Fruit fly (Drosophila melanogaster) whole organism, embryonic: Measurements from ENCODE around the gene CG9297.
A peak's percentile ranks its signal among the peaks of the same experiment; 100 is the strongest.

Experiments used
- Bdp1 ChIP-seq: fragments of 200-800 bp; sonication (Bioruptor generic); optimal IDR thresholded peaks from 3 replicates; lab custom pipeline; 2016; ENCODE audit warnings: missing biosample characterization, missing genetic modification characterization
- CG11093 ChIP-seq: fragments of 200-800 bp; sonication (Bioruptor generic); IDR thresholded peaks from 3 replicates; pipeline ENCODE4 v1.3.6; 2022; ENCODE audit warnings: missing biosample characterization, missing genetic modification characterization
- CG11456 ChIP-seq: fragments of 200-800 bp; sonication (Bioruptor generic); IDR thresholded peaks from 3 replicates; pipeline ENCODE4 v1.3.6; 2022; ENCODE audit warnings: missing biosample characterization, missing genetic modification characterization
- CG12391 ChIP-seq: fragments of 200-800 bp; sonication (Bioruptor generic); optimal IDR thresholded peaks from 3 replicates; lab custom pipeline; 2018; ENCODE audit warnings: missing biosample characterization, mild to moderate bottlenecking, missing genetic modification characterization, moderate library complexity
- CG13287 ChIP-seq: fragments of 200-800 bp; sonication (Bioruptor generic); IDR thresholded peaks from 2 replicates; pipeline ENCODE4 v1.3.6; 2022; ENCODE audit warnings: missing biosample characterization, missing genetic modification characterization; ENCODE audit not compliant: partially characterized antibody
- CG13894 ChIP-seq: fragments of 200-800 bp; sonication (Bioruptor generic); optimal IDR thresholded peaks from 3 replicates; lab custom pipeline; 2018; ENCODE audit warnings: missing biosample characterization, mild to moderate bottlenecking, missing genetic modification characterization, moderate library complexity
- CG15479 ChIP-seq: fragments of 200-800 bp; sonication (Bioruptor generic); optimal IDR thresholded peaks from 3 replicates; lab custom pipeline; 2019; ENCODE audit warnings: missing biosample characterization, mild to moderate bottlenecking, missing genetic modification characterization, moderate library complexity
- CG16815 ChIP-seq: fragments of 200-800 bp; sonication (Bioruptor generic); optimal IDR thresholded peaks from 3 replicates; lab custom pipeline; 2017; ENCODE audit warnings: missing biosample characterization, mild to moderate bottlenecking, missing genetic modification characterization
- CG33213 ChIP-seq: fragments of 200-800 bp; sonication (Bioruptor generic); optimal IDR thresholded peaks from 3 replicates; lab custom pipeline; 2016; ENCODE audit warnings: missing biosample characterization, missing genetic modification characterization
- CG4820 ChIP-seq: fragments of 200-800 bp; sonication (Bioruptor generic); optimal IDR thresholded peaks from 3 replicates; lab custom pipeline; 2016; ENCODE audit warnings: missing biosample characterization, missing genetic modification characterization
- CG5953 ChIP-seq: fragments of 200-800 bp; sonication (Bioruptor generic); IDR thresholded peaks from 2 replicates; pipeline ENCODE4 v1.3.6; 2022; ENCODE audit warnings: missing biosample characterization, missing genetic modification characterization
- CG7786 ChIP-seq: fragments of 200-800 bp; sonication (Bioruptor generic); optimal IDR thresholded peaks from 2 replicates; lab custom pipeline; 2016; ENCODE audit warnings: missing biosample characterization, missing genetic modification characterization
- CG8359 ChIP-seq: fragments of 200-800 bp; sonication (Bioruptor generic); optimal IDR thresholded peaks from 2 replicates; lab custom pipeline; 2017; ENCODE audit warnings: missing biosample characterization, mild to moderate bottlenecking, missing genetic modification characterization, borderline replicate concordance
- CG9817 ChIP-seq: fragments of 200-800 bp; sonication (Bioruptor generic); optimal IDR thresholded peaks from 2 replicates; lab custom pipeline; 2018; ENCODE audit warnings: missing biosample characterization, mild to moderate bottlenecking, missing genetic modification characterization, moderate library complexity
- Chrac-16 ChIP-seq: fragments of 200-800 bp; sonication (Bioruptor generic); optimal IDR thresholded peaks from 3 replicates; lab custom pipeline; 2016; ENCODE audit warnings: missing biosample characterization, missing genetic modification characterization
- D19A ChIP-seq: fragments of 200-800 bp; optimal IDR thresholded peaks from 3 replicates; lab custom pipeline; 2019; ENCODE audit warnings: missing biosample characterization, mild to moderate bottlenecking, missing genetic modification characterization, moderate library complexity
- Dek ChIP-seq: fragments of 200-800 bp; sonication (Bioruptor generic); optimal IDR thresholded peaks from 3 replicates; lab custom pipeline; 2019; ENCODE audit warnings: missing biosample characterization, mild to moderate bottlenecking, missing genetic modification characterization, moderate library complexity
- Hand ChIP-seq: fragments of 200-800 bp; sonication (Bioruptor generic); optimal IDR thresholded peaks from 2 replicates; lab custom pipeline; 2017; ENCODE audit warnings: mild to moderate bottlenecking, missing biosample characterization, missing genetic modification reagents, missing genetic modification characterization
- MTF-1 ChIP-seq: fragments of 200-800 bp; sonication (Bioruptor generic); optimal IDR thresholded peaks from 2 replicates; lab custom pipeline; 2018; ENCODE audit warnings: missing biosample characterization, mild to moderate bottlenecking, missing genetic modification characterization, borderline replicate concordance
- Nf-YB ChIP-seq: fragments of 200-800 bp; sonication (Bioruptor generic); optimal IDR thresholded peaks from 3 replicates; lab custom pipeline; 2019; ENCODE audit warnings: missing biosample characterization, mild to moderate bottlenecking, missing genetic modification characterization, moderate library complexity
- Ssrp ChIP-seq: fragments of 200-800 bp; sonication (Bioruptor generic); optimal IDR thresholded peaks from 2 replicates; lab custom pipeline; 2018; ENCODE audit warnings: missing biosample characterization, mild to moderate bottlenecking, missing genetic modification characterization, moderate library complexity
- ab ChIP-seq: fragments of 200-800 bp; sonication (Bioruptor generic); optimal IDR thresholded peaks from 2 replicates; lab custom pipeline; 2016; ENCODE audit warnings: missing biosample characterization, missing genetic modification characterization
- amos ChIP-seq: fragments of 200-800 bp; sonication (Bioruptor generic); IDR thresholded peaks from 2 replicates; pipeline ENCODE4 v1.3.6; 2022; ENCODE audit warnings: missing biosample characterization, missing genetic modification characterization; ENCODE audit not compliant: partially characterized antibody
- aop ChIP-seq: fragments of 200-800 bp; sonication (Bioruptor generic); IDR thresholded peaks from 2 replicates; pipeline ENCODE4 v1.3.6; 2022; ENCODE audit warnings: missing biosample characterization, missing genetic modification characterization
- bigmax ChIP-seq: fragments of 200-800 bp; sonication (Bioruptor generic); optimal IDR thresholded peaks from 2 replicates; lab custom pipeline; 2018; ENCODE audit warnings: missing biosample characterization, mild to moderate bottlenecking, missing genetic modification characterization
- br ChIP-seq: fragments of >200 bp; optimal IDR thresholded peaks from 2 replicates; lab custom pipeline; 2017
- ci ChIP-seq: fragments of 200-800 bp; sonication (Bioruptor generic); IDR thresholded peaks from 3 replicates; pipeline ENCODE4 v1.3.6; 2022; ENCODE audit warnings: missing biosample characterization, missing genetic modification characterization
- cwo ChIP-seq: fragments of 200-800 bp; sonication (Bioruptor generic); optimal IDR thresholded peaks from 3 replicates; lab custom pipeline; 2017; ENCODE audit warnings: missing biosample characterization, missing genetic modification characterization, mild to moderate bottlenecking, moderate library complexity, missing genetic modification reagents
- esg ChIP-seq: fragments of 200-800 bp; sonication (Bioruptor generic); conservative IDR thresholded peaks from 2 replicates; pipeline ENCODE4 v1.3.6; 2022; ENCODE audit warnings: missing biosample characterization, missing genetic modification characterization
- fd102C ChIP-seq: fragments of 200-800 bp; sonication (Bioruptor generic); optimal IDR thresholded peaks from 2 replicates; lab custom pipeline; 2018; ENCODE audit warnings: missing biosample characterization, mild to moderate bottlenecking, missing genetic modification characterization, moderate library complexity
- grau ChIP-seq: fragments of 200-800 bp; optimal IDR thresholded peaks from 3 replicates; lab custom pipeline; 2019; ENCODE audit warnings: missing biosample characterization, mild to moderate bottlenecking, missing genetic modification characterization, moderate library complexity
- hkb ChIP-seq, 2 experiments: fragments of 200-800 bp in 1 of 2; fragments of >200 bp in 1 of 2; sonication (Bioruptor generic) in 1 of 2; IDR thresholded peaks in 1 of 2; optimal IDR thresholded peaks in 1 of 2; 2 replicates each; pipeline versions ENCODE4 v1.3.6 to Lab custom; 2017 to 2022; ENCODE audit warnings: missing biosample characterization in 1 of 2, missing genetic modification characterization in 1 of 2
- jing ChIP-seq: fragments of 200-800 bp; sonication (Bioruptor generic); optimal IDR thresholded peaks from 2 replicates; lab custom pipeline; 2018; ENCODE audit warnings: missing biosample characterization, mild to moderate bottlenecking, missing genetic modification characterization
- jumu ChIP-seq: fragments of 200-800 bp; sonication (Bioruptor generic); optimal IDR thresholded peaks from 3 replicates; lab custom pipeline; 2016; ENCODE audit warnings: missing biosample characterization, missing genetic modification characterization
- klu ChIP-seq: fragments of 200-800 bp; sonication (Bioruptor generic); IDR thresholded peaks from 2 replicates; pipeline ENCODE4 v1.3.6; 2022; ENCODE audit warnings: missing biosample characterization, missing genetic modification characterization
- lab ChIP-seq: fragments of 200-800 bp; sonication (Bioruptor generic); optimal IDR thresholded peaks from 3 replicates; lab custom pipeline; 2017; ENCODE audit warnings: missing biosample characterization, missing genetic modification characterization, mild to moderate bottlenecking, moderate library complexity, missing genetic modification reagents
- nau ChIP-seq: fragments of 200-800 bp; sonication (Bioruptor generic); optimal IDR thresholded peaks from 3 replicates; lab custom pipeline; 2017; ENCODE audit warnings: missing biosample characterization, mild to moderate bottlenecking, missing genetic modification characterization, missing genetic modification reagents
- odd ChIP-seq: fragments of 200-800 bp; sonication (Bioruptor generic); optimal IDR thresholded peaks from 2 replicates; lab custom pipeline; 2017; ENCODE audit warnings: missing biosample characterization, mild to moderate bottlenecking, missing genetic modification characterization
- otp ChIP-seq: fragments of 200-800 bp; sonication (Bioruptor generic); IDR thresholded peaks from 3 replicates; pipeline ENCODE4, ENCODE4 v1.3.6; 2022; ENCODE audit warnings: missing biosample characterization, missing genetic modification characterization
- pfk ChIP-seq: fragments of 200-800 bp; sonication (Bioruptor generic); optimal IDR thresholded peaks from 2 replicates; lab custom pipeline; 2018; ENCODE audit warnings: missing biosample characterization, mild to moderate bottlenecking, missing genetic modification characterization, moderate library complexity
- pnt ChIP-seq: fragments of 200-800 bp; sonication (Bioruptor generic); optimal IDR thresholded peaks from 3 replicates; lab custom pipeline; 2016; ENCODE audit warnings: missing biosample characterization, missing genetic modification characterization
- pum ChIP-seq: fragments of 200-800 bp; sonication (Bioruptor generic); optimal IDR thresholded peaks from 2 replicates; lab custom pipeline; 2016; ENCODE audit warnings: missing biosample characterization, missing genetic modification characterization
- repo ChIP-seq: fragments of 200-800 bp; sonication (Bioruptor generic); optimal IDR thresholded peaks from 2 replicates; lab custom pipeline; 2016; ENCODE audit warnings: missing biosample characterization, missing genetic modification characterization
- run ChIP-seq: fragments of 200-800 bp; sonication (Bioruptor generic); optimal IDR thresholded peaks from 3 replicates; lab custom pipeline; 2018; ENCODE audit warnings: missing biosample characterization, mild to moderate bottlenecking, missing genetic modification characterization
- stc ChIP-seq: fragments of 200-800 bp; sonication (Bioruptor generic); IDR thresholded peaks from 2 replicates; pipeline ENCODE4 v1.3.6; 2022; ENCODE audit warnings: missing biosample characterization, missing genetic modification characterization
- tin ChIP-seq: fragments of 200-800 bp; sonication (Bioruptor generic); optimal IDR thresholded peaks from 3 replicates; lab custom pipeline; 2016; ENCODE audit warnings: missing biosample characterization, missing genetic modification characterization
- ttk ChIP-seq: fragments of 200-800 bp; sonication (Bioruptor generic); IDR thresholded peaks from 2 replicates; pipeline ENCODE4 v2.1.2; 2022; ENCODE audit warnings: missing biosample characterization, missing genetic modification characterization
- wek ChIP-seq: fragments of 200-800 bp; sonication (Bioruptor generic); optimal IDR thresholded peaks from 3 replicates; lab custom pipeline; 2018; ENCODE audit warnings: missing biosample characterization, mild to moderate bottlenecking, missing genetic modification characterization, moderate library complexity
- wor ChIP-seq: fragments of 200-800 bp; sonication (Bioruptor generic); IDR thresholded peaks from 2 replicates; pipeline ENCODE4 v1.3.6; 2022; ENCODE audit warnings: missing biosample characterization, missing genetic modification characterization

Gene CG9297

DNA sequence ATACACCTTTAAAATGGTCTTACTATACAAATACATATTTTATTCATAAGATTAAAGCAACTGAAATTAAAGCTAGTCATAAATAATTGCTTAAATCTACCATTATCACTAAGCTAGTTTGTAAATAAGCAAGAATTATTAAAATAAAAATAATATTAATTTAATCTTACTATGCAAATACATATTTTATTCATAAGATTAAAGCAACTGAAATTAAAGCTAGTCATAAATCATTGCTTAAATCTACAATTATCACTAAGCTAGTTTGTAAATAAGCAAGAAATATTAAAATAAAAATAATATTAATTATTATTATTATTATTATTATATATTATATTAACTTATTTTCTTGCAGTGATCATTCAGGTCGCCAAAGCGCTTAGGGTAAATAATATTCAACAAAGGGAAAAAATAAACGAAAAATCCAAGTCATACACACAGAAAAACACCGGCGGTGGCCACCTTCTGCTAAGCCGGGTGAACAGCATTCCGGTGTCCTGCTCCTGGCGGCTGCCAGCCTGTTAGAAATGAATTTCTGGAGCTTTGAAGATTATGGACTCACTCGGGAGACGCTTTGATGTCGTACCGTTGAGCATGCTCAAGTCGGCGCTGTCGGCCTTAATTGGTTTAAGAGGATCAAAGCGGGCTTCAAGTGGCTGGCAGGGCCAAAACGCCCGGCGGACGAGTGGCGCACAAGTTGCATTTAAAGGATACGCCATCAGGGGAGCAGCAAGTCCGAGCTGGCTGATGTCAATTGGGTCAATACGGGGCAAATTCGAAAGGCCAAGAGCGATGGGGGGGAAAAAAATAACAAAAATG, 32.8 kb downstream of the CG9297 start (continued):
- TF ChIP-seq hkb (optimal IDR thresholded peaks at IDR 0.05; lab: Kevin White, UChicago) (no peak), hkb (GFP tag; IDR thresholded peaks at IDR 0.05; lab: Robert Waterston, UW) (0 out of 2 replicates have a peak, but pooled peaks have one; percentile 25), bigmax (no peak), pnt (GFP tag; lab: Kevin White, UChicago) (no peak), otp (no peak), Ssrp (tag; lab: Kevin White, UChicago) (peak; percentile 10), br (lab: Kevin White, UChicago) (no peak), stc (GFP tag; lab: Robert Waterston, UW) (no peak), lab (GFP tag; lab: Kevin White, UChicago) (peak; percentile 53), Chrac-16 (GFP tag; lab: Kevin White, UChicago) (no peak), ttk (GFP tag; lab: Robert Waterston, UW) (no peak), CG8359 (GFP tag; lab: Kevin White, UChicago) (no peak), wek (no peak), nau (GFP tag; lab: Kevin White, UChicago) (peak; percentile 15), aop (no peak), CG15479 (GFP tag; lab: Kevin White, UChicago) (no peak), MTF-1 (GFP tag; lab: Kevin White, UChicago) (no peak), grau (tag; lab: Kevin White, UChicago) (peak; percentile 59), klu (GFP tag; lab: Robert Waterston, UW) (no peak), Hand (GFP tag; lab: Kevin White, UChicago) (no peak), pum (no peak), Dek (tag; lab: Kevin White, UChicago) (peak; percentile 29), CG12391 (tag; lab: Kevin White, UChicago) (peak; percentile 28), ab (GFP tag; lab: Kevin White, UChicago) (no peak), esg (GFP tag; lab: Robert Waterston, UW) (no peak), Bdp1 (GFP tag; lab: Kevin White, UChicago) (no peak), Nf-YB (no peak), CG16815 (GFP tag; lab: Kevin White, UChicago) (no peak), CG11093 (no peak), CG4820 (GFP tag; lab: Kevin White, UChicago) (no peak), CG7786 (GFP tag; lab: Kevin White, UChicago) (no peak), run (tag; lab: Kevin White, UChicago) (no peak), CG11456 (GFP tag; lab: Robert Waterston, UW) (no peak), odd (GFP tag; lab: Kevin White, UChicago) (no peak), CG33213 (no peak), CG9817 (tag; lab: Kevin White, UChicago) (no peak), CG5953 (GFP tag; lab: Robert Waterston, UW) (no peak), fd102C (GFP tag; lab: Kevin White, UChicago) (no peak), CG13287 (GFP tag; lab: Robert Waterston, UW) (no peak; the same call in 1 of the 2 replicates), wor (GFP tag; lab: Robert Waterston, UW) (no peak), jing (GFP tag; lab: Kevin White, UChicago) (no peak), tin (GFP tag; lab: Kevin White, UChicago) (peak; percentile 4), amos (GFP tag; lab: Robert Waterston, UW) (no peak), D19A (peak; percentile 79), cwo (GFP tag; lab: Kevin White, UChicago) (peak; percentile 42), repo (no peak), CG13894 (tag; lab: Kevin White, UChicago) (no peak), pfk (no peak), jumu (GFP tag; lab: Kevin White, UChicago) (no peak), ci (GFP tag; lab: Robert Waterston, UW) (no peak)
